Worm (Caenorhabditis elegans) whole organism, L1 larva: ENCODE results near the gene arrd-15.

Source experiments
- C04F5.9 ChIP-seq: sonication (generic microtip); optimal IDR thresholded peaks from 2 replicates; lab custom pipeline; 2016; ENCODE audit warnings: missing genetic modification characterization, missing compliant biosample characterization
- C34B4.2 ChIP-seq: sonication (generic microtip); optimal IDR thresholded peaks from 2 replicates; lab custom pipeline; 2017; ENCODE audit warnings: mild to moderate bottlenecking, missing genetic modification characterization, missing compliant biosample characterization
- ama-1 ChIP-seq: fragments of 150-350 bp; optimal IDR thresholded peaks from 2 replicates; lab custom pipeline; 2014
- ceh-63 ChIP-seq: fragments of 200-800 bp; sonication (Bioruptor generic); optimal IDR thresholded peaks from 2 replicates; lab custom pipeline; 2018; ENCODE audit warnings: mild to moderate bottlenecking, missing genetic modification characterization, missing compliant biosample characterization
- ceh-8 ChIP-seq: fragments of 200-800 bp; sonication (Bioruptor generic); optimal IDR thresholded peaks from 2 replicates; lab custom pipeline; 2018; ENCODE audit warnings: mild to moderate bottlenecking, missing genetic modification characterization, moderate library complexity, missing compliant biosample characterization
- ceh-82 ChIP-seq, 3 experiments: fragments of 150-350 bp in 1 of 3; sonication (generic microtip) in 2 of 3; optimal IDR thresholded peaks; 2 replicates each; lab custom pipeline; 2014 to 2017; ENCODE audit warnings: missing biosample characterization in 3 of 3, missing genetic modification characterization in 3 of 3
- ceh-88 ChIP-seq: fragments of 200-800 bp; sonication (Bioruptor generic); IDR thresholded peaks from 2 replicates; pipeline ENCODE4 v1.3.6; 2022; ENCODE audit warnings: missing genetic modification characterization, missing compliant biosample characterization
- ceh-90 ChIP-seq: sonication (generic microtip); optimal IDR thresholded peaks from 2 replicates; lab custom pipeline; 2016; ENCODE audit warnings: missing genetic modification characterization, missing compliant biosample characterization
- ces-1 ChIP-seq: fragments of 150-350 bp; optimal IDR thresholded peaks from 2 replicates; lab custom pipeline; 2014; ENCODE audit warnings: missing biosample characterization, missing genetic modification reagents, missing genetic modification characterization
- dsc-1 ChIP-seq: sonication (generic microtip); optimal IDR thresholded peaks from 2 replicates; lab custom pipeline; 2016; ENCODE audit warnings: mild to moderate bottlenecking, missing genetic modification characterization, missing compliant biosample characterization
- efl-1 ChIP-seq, 4 experiments: fragments of 150-350 bp; optimal IDR thresholded peaks in 3 of 4; peaks in 1 of 4; 1 replicate in 1 of 4; 2 replicates in 3 of 4; lab custom pipeline; 2014; ENCODE audit warnings: missing biosample characterization in 2 of 4, missing genetic modification characterization in 2 of 4, missing genetic modification reagents in 2 of 4
- egl-13 ChIP-seq: sonication (generic microtip); optimal IDR thresholded peaks from 2 replicates; lab custom pipeline; 2016; ENCODE audit warnings: missing genotype, missing genetic modification reagents, missing genetic modification characterization, missing compliant biosample characterization
- egl-27 ChIP-seq, 2 experiments: fragments of 150-350 bp in 1 of 2; sonication (generic microtip); optimal IDR thresholded peaks; 3 replicates each; lab custom pipeline; 2017 to 2018; ENCODE audit warnings: missing biosample characterization in 2 of 2, missing genetic modification characterization in 2 of 2, missing genetic modification reagents in 2 of 2
- ets-5 ChIP-seq: fragments of 200-800 bp; sonication (Bioruptor generic); IDR thresholded peaks from 2 replicates; pipeline ENCODE4 v1.3.6; 2022; ENCODE audit warnings: missing genetic modification characterization, missing compliant biosample characterization
- fkh-10 ChIP-seq: sonication (generic microtip); optimal IDR thresholded peaks from 2 replicates; lab custom pipeline; 2017; ENCODE audit warnings: missing biosample characterization, missing genetic modification reagents, missing genetic modification characterization
- fkh-4 ChIP-seq: sonication (generic microtip); optimal IDR thresholded peaks from 2 replicates; lab custom pipeline; 2016; ENCODE audit warnings: missing compliant biosample characterization, missing genetic modification characterization, borderline replicate concordance
- fkh-8 ChIP-seq: sonication (generic microtip); optimal IDR thresholded peaks from 2 replicates; lab custom pipeline; 2016; ENCODE audit warnings: mild to moderate bottlenecking, missing genetic modification characterization, missing compliant biosample characterization
- hlh-17 ChIP-seq: fragments of 200-800 bp; sonication (Bioruptor generic); optimal IDR thresholded peaks from 2 replicates; lab custom pipeline; 2018; ENCODE audit warnings: missing genetic modification characterization, mild to moderate bottlenecking, missing compliant biosample characterization, moderate library complexity, borderline replicate concordance
- hlh-4 ChIP-seq: sonication (generic microtip); optimal IDR thresholded peaks from 2 replicates; lab custom pipeline; 2016; ENCODE audit warnings: mild to moderate bottlenecking, missing genetic modification characterization, missing compliant biosample characterization
- irx-1 ChIP-seq: sonication (generic microtip); optimal IDR thresholded peaks from 2 replicates; lab custom pipeline; 2016; ENCODE audit warnings: missing genetic modification characterization, missing compliant biosample characterization
- isw-1 ChIP-seq: fragments of 200-800 bp; sonication (Bioruptor generic); IDR thresholded peaks from 2 replicates; pipeline ENCODE4 v1.3.6; 2022; ENCODE audit warnings: missing genetic modification characterization, missing compliant biosample characterization
- jun-1 ChIP-seq: fragments of 150-350 bp; optimal IDR thresholded peaks from 2 replicates; lab custom pipeline; 2014; ENCODE audit warnings: missing biosample characterization, missing genetic modification reagents, missing genetic modification characterization
- lin-14 ChIP-seq: fragments of 200-800 bp; sonication (Bioruptor generic); optimal IDR thresholded peaks from 2 replicates; lab custom pipeline; 2018; ENCODE audit warnings: mild to moderate bottlenecking, missing genetic modification characterization, moderate library complexity, missing compliant biosample characterization
- lin-15B ChIP-seq: fragments of 150-350 bp; sonication (generic microtip); optimal IDR thresholded peaks from 3 replicates; lab custom pipeline; 2014; ENCODE audit warnings: missing biosample characterization, missing genetic modification characterization
- lir-3 ChIP-seq: sonication (generic microtip); optimal IDR thresholded peaks from 2 replicates; lab custom pipeline; 2016; ENCODE audit warnings: mild to moderate bottlenecking, missing genetic modification characterization, moderate library complexity, missing compliant biosample characterization; ENCODE audit not compliant: poor library complexity
- mdl-1 ChIP-seq, 2 experiments: fragments of 150-350 bp; optimal IDR thresholded peaks; 2 replicates each; lab custom pipeline; 2014 to 2017; ENCODE audit warnings: missing biosample characterization in 2 of 2, missing genetic modification characterization in 2 of 2, inconsistent platforms in 1 of 2
- mef-2 ChIP-seq: fragments of 150-350 bp; optimal IDR thresholded peaks from 2 replicates; lab custom pipeline; 2014; ENCODE audit warnings: missing biosample characterization, missing genetic modification characterization
- nhr-12 ChIP-seq: sonication (generic microtip); optimal IDR thresholded peaks from 2 replicates; lab custom pipeline; 2017; ENCODE audit warnings: missing biosample characterization, missing genetic modification characterization
- nhr-19 ChIP-seq: fragments of 200-800 bp; sonication (Bioruptor generic); conservative IDR thresholded peaks from 2 replicates; pipeline ENCODE4 v1.3.6; 2022; ENCODE audit warnings: missing genetic modification characterization, missing compliant biosample characterization
- nhr-20 ChIP-seq: sonication (generic microtip); optimal IDR thresholded peaks from 2 replicates; lab custom pipeline; 2016; ENCODE audit warnings: mild to moderate bottlenecking, missing genetic modification characterization, missing compliant biosample characterization
- nhr-237 ChIP-seq: fragments of 150-350 bp; optimal IDR thresholded peaks from 2 replicates; lab custom pipeline; 2014; ENCODE audit warnings: missing biosample characterization, missing genetic modification characterization
- nhr-28 ChIP-seq: fragments of 150-350 bp; optimal IDR thresholded peaks from 2 replicates; lab custom pipeline; 2014; ENCODE audit warnings: missing biosample characterization, missing genetic modification characterization
- nhr-47 ChIP-seq: sonication (generic microtip); optimal IDR thresholded peaks from 2 replicates; lab custom pipeline; 2016; ENCODE audit warnings: mild to moderate bottlenecking, missing genetic modification characterization, moderate library complexity, missing compliant biosample characterization
- nhr-71 ChIP-seq: sonication (generic microtip); optimal IDR thresholded peaks from 2 replicates; lab custom pipeline; 2016; ENCODE audit warnings: mild to moderate bottlenecking, missing genetic modification characterization, moderate library complexity, missing compliant biosample characterization
- nhr-76 ChIP-seq: sonication (generic microtip); optimal IDR thresholded peaks from 2 replicates; lab custom pipeline; 2017; ENCODE audit warnings: missing biosample characterization, missing genetic modification characterization
- nhr-77 ChIP-seq: fragments of 150-350 bp; optimal IDR thresholded peaks from 2 replicates; lab custom pipeline; 2014; ENCODE audit warnings: missing biosample characterization, missing genetic modification characterization
- nhr-85 ChIP-seq: sonication (generic microtip); peaks from one replicate; lab custom pipeline; 2016; ENCODE audit warnings: missing genetic modification characterization, inconsistent platforms, missing compliant biosample characterization
- nhr-90 ChIP-seq: sonication (generic microtip); optimal IDR thresholded peaks from 2 replicates; lab custom pipeline; 2016; ENCODE audit warnings: mild to moderate bottlenecking, missing genetic modification characterization, missing compliant biosample characterization; ENCODE audit not compliant: poor library complexity
- rnt-1 ChIP-seq: sonication (generic microtip); optimal IDR thresholded peaks from 2 replicates; lab custom pipeline; 2016; ENCODE audit warnings: mild to moderate bottlenecking, missing genetic modification characterization, moderate library complexity, missing compliant biosample characterization
- skn-1 ChIP-seq: fragments of 150-350 bp; optimal IDR thresholded peaks from 2 replicates; lab custom pipeline; 2014; ENCODE audit warnings: missing biosample characterization, missing genetic modification characterization
- snpc-4 ChIP-seq: fragments of 150-350 bp; optimal IDR thresholded peaks from 2 replicates; lab custom pipeline; 2014; ENCODE audit warnings: missing biosample characterization, missing genetic modification characterization
- snu-23 ChIP-seq: sonication (generic microtip); optimal IDR thresholded peaks from 2 replicates; lab custom pipeline; 2016; ENCODE audit warnings: missing genetic modification characterization, missing compliant biosample characterization
- sox-4 ChIP-seq: sonication (generic microtip); optimal IDR thresholded peaks from 2 replicates; lab custom pipeline; 2016; ENCODE audit warnings: missing genetic modification characterization, missing compliant biosample characterization
- tlp-1 ChIP-seq: fragments of 150-350 bp; optimal IDR thresholded peaks from 2 replicates; lab custom pipeline; 2014; ENCODE audit warnings: missing biosample characterization, missing genetic modification characterization
- unc-130 ChIP-seq: fragments of 150-350 bp; optimal IDR thresholded peaks from 2 replicates; lab custom pipeline; 2017; ENCODE audit warnings: missing biosample characterization, missing genetic modification characterization, inconsistent platforms
- unc-30 ChIP-seq: sonication (generic microtip); optimal IDR thresholded peaks from 2 replicates; lab custom pipeline; 2017; ENCODE audit warnings: missing biosample characterization, missing genetic modification characterization
- xbp-1 ChIP-seq: sonication (generic microtip); optimal IDR thresholded peaks from 2 replicates; lab custom pipeline; 2016; ENCODE audit warnings: missing genetic modification characterization, missing compliant biosample characterization
- zip-4 ChIP-seq: fragments of 200-800 bp; sonication (Bioruptor generic); optimal IDR thresholded peaks from 2 replicates; lab custom pipeline; 2018; ENCODE audit warnings: mild to moderate bottlenecking, missing genetic modification characterization, moderate library complexity, missing compliant biosample characterization
- ztf-4 ChIP-seq: fragments of 150-350 bp; optimal IDR thresholded peaks from 2 replicates; lab custom pipeline; 2014; ENCODE audit warnings: missing biosample characterization, missing genetic modification characterization

Gene arrd-15

DNA sequence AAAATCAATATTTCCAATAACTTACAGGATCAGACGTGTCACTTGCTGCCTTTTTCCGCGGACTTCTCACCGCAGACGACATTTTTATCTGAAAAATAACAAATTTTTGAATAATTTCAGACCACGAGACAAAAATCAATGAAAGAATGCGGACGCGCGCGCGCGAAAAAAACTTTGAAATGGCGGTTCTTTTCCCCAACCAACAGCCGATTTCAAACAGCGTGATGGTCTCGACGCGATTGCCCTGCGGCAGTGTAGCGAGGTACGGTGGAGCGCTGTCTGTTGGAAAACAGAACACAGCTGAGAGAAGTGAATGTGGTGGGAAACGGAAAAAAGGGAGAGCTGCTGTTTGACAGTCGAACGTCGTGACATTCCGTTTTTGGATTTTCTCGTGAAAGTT, 25.8 kb upstream of the arrd-15 start, which contains the start of gene lin-9 (continued):
- peak; percentile 98 for TF ChIP-seq nhr-71 (tag; lab: Kevin White, UChicago)
- peak; percentile 97 for TF ChIP-seq nhr-20 (tag; lab: Kevin White, UChicago)
- TF ChIP-seq efl-1 (optimal IDR thresholded peaks at IDR 0.05; lab: Kevin White, UChicago): peak; percentile 96 to 97
- peak; percentile 95 to 100 for TF ChIP-seq efl-1 (GFP tag; optimal IDR thresholded peaks at IDR 0.05 in 1 of 2; lab: Kevin White, UChicago)
- TF ChIP-seq skn-1 (tag; lab: Kevin White, UChicago): peak; percentile 94
- peak; percentile 85 for TF ChIP-seq fkh-10 (GFP tag; lab: Kevin White, UChicago)
- TF ChIP-seq ceh-8 (GFP tag; lab: Kevin White, UChicago): peak; percentile 93
- TF ChIP-seq nhr-77 (tag; lab: Kevin White, UChicago): peak; percentile 91
- peak; percentile 72 for TF ChIP-seq nhr-237 (tag; lab: Kevin White, UChicago)
- no peak for TF ChIP-seq ama-1 (lab: Kevin White, UChicago)
- TF ChIP-seq tlp-1 (tag; lab: Kevin White, UChicago): no peak
- peak; percentile 20 to 37 for TF ChIP-seq egl-27 (tag; optimal IDR thresholded peaks at IDR 0.05; lab: Kevin White, UChicago)
- no peak for TF ChIP-seq hlh-4
- TF ChIP-seq fkh-4 (tag; lab: Kevin White, UChicago): peak; percentile 80
- TF ChIP-seq lin-14 (GFP tag; lab: Kevin White, UChicago): peak; percentile 99
- TF ChIP-seq snpc-4 (tag; lab: Kevin White, UChicago): peak; percentile 79
- TF ChIP-seq nhr-85 (tag; lab: Kevin White, UChicago): peak; percentile 96
- peak; percentile 97 for TF ChIP-seq nhr-19 (GFP tag; lab: Robert Waterston, UW)
- TF ChIP-seq snu-23: peak; percentile 99
- peak; percentile 93 for TF ChIP-seq egl-13 (tag; lab: Kevin White, UChicago)
- TF ChIP-seq hlh-17 (GFP tag; lab: Kevin White, UChicago): no peak
- TF ChIP-seq nhr-28 (tag; lab: Kevin White, UChicago): no peak
- TF ChIP-seq nhr-90 (tag; lab: Kevin White, UChicago): peak; percentile 96
- peak; percentile 86 for TF ChIP-seq sox-4 (tag; lab: Kevin White, UChicago)
- no peak for TF ChIP-seq ceh-63 (GFP tag; lab: Kevin White, UChicago)
- TF ChIP-seq ceh-90 (tag; lab: Kevin White, UChicago): peak; percentile 56
- TF ChIP-seq nhr-76: no peak
- TF ChIP-seq ets-5: no peak
- peak; percentile 71 for TF ChIP-seq unc-130 (tag; lab: Kevin White, UChicago)
- TF ChIP-seq jun-1 (tag; lab: Kevin White, UChicago): peak; percentile 92
- TF ChIP-seq zip-4: peak; percentile 93
- peak; percentile 43 for TF ChIP-seq mef-2 (tag; lab: Kevin White, UChicago)
- TF ChIP-seq fkh-8 (tag; lab: Kevin White, UChicago): peak; percentile 96
- peak; percentile 100 for TF ChIP-seq C04F5.9
- TF ChIP-seq C34B4.2: peak; percentile 90
- peak; percentile 98 for TF ChIP-seq rnt-1

DNA sequence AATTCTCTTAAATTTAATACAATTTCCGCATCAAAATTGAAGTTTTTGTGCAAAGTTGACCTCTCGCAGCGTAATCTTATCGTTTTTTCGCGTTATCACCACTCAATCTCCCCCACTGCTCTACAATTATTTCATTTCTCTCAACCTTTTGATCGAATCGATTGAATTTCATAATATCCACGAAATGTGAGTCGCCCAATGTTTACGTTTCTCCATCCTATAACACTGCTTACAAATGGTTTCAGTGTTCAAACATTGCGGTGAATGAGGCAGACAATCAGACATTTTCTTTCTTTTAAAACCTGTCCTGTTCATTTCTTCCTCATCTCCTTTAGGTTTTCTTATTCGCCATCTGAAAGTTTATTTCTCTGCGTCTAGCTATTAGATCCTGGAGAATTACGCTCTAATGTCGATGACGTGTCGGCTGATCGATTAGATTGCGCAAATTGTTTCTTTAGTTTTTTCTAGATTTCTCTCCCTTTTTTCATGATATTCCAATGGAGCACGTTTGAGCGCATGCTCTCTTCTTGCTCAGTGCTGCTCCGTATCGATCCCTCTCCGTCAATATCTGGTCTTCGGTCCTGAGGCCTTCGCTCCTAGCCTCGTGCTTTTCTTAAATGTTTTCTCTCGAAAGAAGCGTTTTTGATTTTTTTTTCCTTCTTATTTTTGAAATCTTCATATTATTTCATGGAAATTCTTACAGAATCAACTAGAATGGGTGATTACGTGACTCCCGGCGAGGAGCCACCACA, 24.7 kb upstream of the arrd-15 start, which contains the start of gene unc-32:
Gene unc-32 (plus strand): TSS at position 702 of the 752 bp plus-strand sequence.
- TF ChIP-seq ceh-88 (GFP tag; lab: Robert Waterston, UW) (no peak), ztf-4 (tag; lab: Kevin White, UChicago) (no peak), egl-27 (tag; optimal IDR thresholded peaks at IDR 0.05; lab: Kevin White, UChicago) (no peak), ces-1 (GFP tag; lab: Kevin White, UChicago) (no peak), nhr-20 (tag; lab: Kevin White, UChicago) (peak; percentile 4), nhr-77 (tag; lab: Kevin White, UChicago) (no peak), ceh-8 (GFP tag; lab: Kevin White, UChicago) (no peak), irx-1 (tag; lab: Kevin White, UChicago) (no peak), lin-15B (tag; lab: Kevin White, UChicago) (peak; percentile 58), nhr-12 (tag; lab: Kevin White, UChicago) (no peak), isw-1 (GFP tag; lab: Robert Waterston, UW) (no peak), unc-30 (tag; lab: Kevin White, UChicago) (no peak), fkh-10 (GFP tag; lab: Kevin White, UChicago) (peak; percentile 33), nhr-47 (tag; lab: Kevin White, UChicago) (peak; percentile 44), skn-1 (tag; lab: Kevin White, UChicago) (peak; percentile 50), fkh-8 (tag; lab: Kevin White, UChicago) (peak; percentile 80), nhr-28 (tag; lab: Kevin White, UChicago) (no peak), snpc-4 (tag; lab: Kevin White, UChicago) (no peak), fkh-4 (tag; lab: Kevin White, UChicago) (no peak), mdl-1 (tag; optimal IDR thresholded peaks at IDR 0.05; lab: Kevin White, UChicago) (peak in 1 of 2 experiments; percentile 18), ama-1 (lab: Kevin White, UChicago) (no peak), hlh-4 (no peak), lir-3 (no peak), ceh-82 (tag; optimal IDR thresholded peaks at IDR 0.05; lab: Kevin White, UChicago) (peak in 2 of 3 experiments; percentile 26 to 72), xbp-1 (tag; lab: Kevin White, UChicago) (peak; percentile 28), dsc-1 (tag; lab: Kevin White, UChicago) (peak; percentile 41)
